Worm (Caenorhabditis elegans): ENCODE data around the gene sdz-1.

sdz-1 gene

ce11 chrIII:8733237-8733636 is 33.1 kb upstream of the sdz-1 start (continued):
- no peak for TF ChIP-seq nhr-11 (tag; optimal IDR thresholded peaks at IDR 0.05)
- peak; percentile 51 for TF ChIP-seq nhr-19 (GFP tag; conservative IDR thresholded peaks at IDR 0.05)
- no peak for TF ChIP-seq F16B12.6 (tag; optimal IDR thresholded peaks at IDR 0.05)
- peak; percentile 42 for TF ChIP-seq snu-23 (GFP tag; optimal IDR thresholded peaks at IDR 0.05)
- no peak for TF ChIP-seq aha-1 (tag; optimal IDR thresholded peaks at IDR 0.05)

- peak in 1 of 6 experiments; percentile 54 for TF ChIP-seq elt-3 (tag; optimal IDR thresholded peaks at IDR 0.05)
- no peak for TF ChIP-seq unc-130 (tag; optimal IDR thresholded peaks at IDR 0.05)
- no peak for TF ChIP-seq sup-37 (GFP tag; optimal IDR thresholded peaks at IDR 0.05)
- TF ChIP-seq blmp-1 (tag; optimal IDR thresholded peaks at IDR 0.05), result peak; percentile 36
- TF ChIP-seq nhr-90 (tag; optimal IDR thresholded peaks at IDR 0.05; ENCODE audit: poor library complexity), result peak; percentile 12
- peak; percentile 50 for TF ChIP-seq lin-14 (GFP tag; optimal IDR thresholded peaks at IDR 0.05)
- TF ChIP-seq nhr-71 (tag; optimal IDR thresholded peaks at IDR 0.05), result peak; percentile 45
- TF ChIP-seq mdl-1 (tag; optimal IDR thresholded peaks at IDR 0.05), result peak in 1 of 2 experiments; percentile 54
- TF ChIP-seq efl-3 (GFP tag; optimal IDR thresholded peaks at IDR 0.05), result no peak
- TF ChIP-seq tlp-1 (tag; optimal IDR thresholded peaks at IDR 0.05), result no peak
- TF ChIP-seq snu-23 (GFP tag; optimal IDR thresholded peaks at IDR 0.05), result peak; percentile 30
- TF ChIP-seq isw-1 (GFP tag; IDR thresholded peaks at IDR 0.05), result no peak
- no peak for TF ChIP-seq unc-86 (tag; optimal IDR thresholded peaks at IDR 0.05)
- no peak for TF ChIP-seq unc-62 (GFP tag; optimal IDR thresholded peaks at IDR 0.05)
- no peak for TF ChIP-seq pqm-1 (tag; optimal IDR thresholded peaks at IDR 0.05)
- TF ChIP-seq lin-35 (GFP tag; optimal IDR thresholded peaks at IDR 0.05), result peak in 1 of 2 experiments; percentile 40
Measured at ce11 chrIII:8731973-8732372, 31.8 kb upstream of the sdz-1 start.

ce11 chrIII:8731310-8731709 is 31.2 kb upstream of the sdz-1 start, which contains the start of gene ZK370.4:
Gene ZK370.4 (minus strand): TSS chrIII:8731410.
- no peak for TF ChIP-seq efl-1 (optimal IDR thresholded peaks at IDR 0.05)
- TF ChIP-seq efl-1 (GFP tag; optimal IDR thresholded peaks at IDR 0.05 in 1 of 2), result peak in 1 of 2 experiments; percentile 57
- TF ChIP-seq jun-1 (tag; optimal IDR thresholded peaks at IDR 0.05), result no peak

ce11 chrIII:8726019-8726894 is 26.1 kb upstream of the sdz-1 start:
- no peak for TF ChIP-seq efl-1 (optimal IDR thresholded peaks at IDR 0.05)
- peak in 1 of 2 experiments; percentile 64 for TF ChIP-seq efl-1 (GFP tag; optimal IDR thresholded peaks at IDR 0.05 in 1 of 2)
- TF ChIP-seq lin-39 (tag; optimal IDR thresholded peaks at IDR 0.05), result no peak

- no peak for TF ChIP-seq hpl-2 (GFP tag; optimal IDR thresholded peaks at IDR 0.05)
- no peak for TF ChIP-seq ceh-63 (GFP tag; optimal IDR thresholded peaks at IDR 0.05)
- no peak for TF ChIP-seq rnt-1 (tag; optimal IDR thresholded peaks at IDR 0.05)
- no peak for TF ChIP-seq fos-1 (tag; optimal IDR thresholded peaks at IDR 0.05)
- no peak for TF ChIP-seq irx-1 (tag; optimal IDR thresholded peaks at IDR 0.05)
Measured at ce11 chrIII:8725224-8725623, 25.1 kb upstream of the sdz-1 start.

ce11 chrIII:8719769-8720252 is 19.7 kb upstream of the sdz-1 start, which contains the start of gene hipr-1:
Gene hipr-1 (plus strand): TSS chrIII:8720202.
- no peak for TF ChIP-seq hlh-17 (GFP tag; optimal IDR thresholded peaks at IDR 0.05; ENCODE audit: borderline replicate concordance)
- no peak for TF ChIP-seq pqm-1 (tag; optimal IDR thresholded peaks at IDR 0.05)
- TF ChIP-seq sup-37 (GFP tag; optimal IDR thresholded peaks at IDR 0.05), result no peak
- no peak for TF ChIP-seq efl-1 (optimal IDR thresholded peaks at IDR 0.05)
- peak in 1 of 2 experiments; percentile 88 for TF ChIP-seq efl-1 (GFP tag; optimal IDR thresholded peaks at IDR 0.05 in 1 of 2)
